Worm (Caenorhabditis elegans) whole organism, young adult: ENCODE measurements around the gene Y69E1A.5.

ENCODE experiments used
- B0261.1 ChIP-seq: sonication (generic microtip); optimal IDR thresholded peaks from 2 replicates; lab custom pipeline; 2016; ENCODE audit warnings: mild to moderate bottlenecking, missing genetic modification characterization, moderate library complexity, missing compliant biosample characterization
- D2030.7 ChIP-seq: fragments of 200-800 bp; sonication (Bioruptor generic); IDR thresholded peaks from 2 replicates; pipeline ENCODE4 v1.3.6; 2022; ENCODE audit warnings: missing genetic modification reagents, missing genetic modification characterization, missing compliant biosample characterization
- F39B2.1 ChIP-seq: fragments of 200-800 bp; sonication (Bioruptor generic); IDR thresholded peaks from 2 replicates; pipeline ENCODE4 v1.3.6; 2022; ENCODE audit warnings: missing genetic modification reagents, missing genetic modification characterization, missing compliant biosample characterization
- F55B11.4 ChIP-seq: sonication (generic microtip); optimal IDR thresholded peaks from 2 replicates; lab custom pipeline; 2016; ENCODE audit warnings: missing compliant biosample characterization, missing genetic modification characterization, borderline replicate concordance; ENCODE audit not compliant: insufficient read depth
- K11D2.4 ChIP-seq: fragments of 200-800 bp; sonication (Bioruptor generic); IDR thresholded peaks from 2 replicates; pipeline ENCODE4 v1.3.6; 2022; ENCODE audit warnings: missing genetic modification reagents, missing genetic modification characterization, missing compliant biosample characterization
- Y67H2A.10 ChIP-seq: fragments of 200-800 bp; sonication (Bioruptor generic); conservative IDR thresholded peaks from 2 replicates; pipeline ENCODE4 v1.3.6; 2022; ENCODE audit warnings: missing genetic modification reagents, missing genetic modification characterization, missing compliant biosample characterization
- akir-1 ChIP-seq: fragments of 200-800 bp; sonication (Bioruptor generic); optimal IDR thresholded peaks from 2 replicates; lab custom pipeline; 2018; ENCODE audit warnings: mild to moderate bottlenecking, missing genetic modification characterization, moderate library complexity, missing compliant biosample characterization
- ama-1 ChIP-seq, 3 experiments: fragments of 150-350 bp in 1 of 3; sonication (generic microtip) in 2 of 3; optimal IDR thresholded peaks; 2 replicates each; lab custom pipeline; 2014 to 2018; ENCODE audit warnings: missing biosample characterization in 2 of 3, missing genetic modification characterization in 2 of 3, missing genetic modification reagents in 2 of 3
- aptf-3 ChIP-seq: fragments of 200-800 bp; sonication (Bioruptor generic); IDR thresholded peaks from 2 replicates; pipeline ENCODE4 v1.3.6; 2022; ENCODE audit warnings: missing genetic modification characterization, missing compliant biosample characterization
- attf-5 ChIP-seq: fragments of 200-800 bp; sonication (Bioruptor generic); optimal IDR thresholded peaks from 2 replicates; lab custom pipeline; 2018; ENCODE audit warnings: mild to moderate bottlenecking, missing genetic modification characterization, missing compliant biosample characterization
- bed-2 ChIP-seq: fragments of 200-800 bp; sonication (Bioruptor generic); IDR thresholded peaks from 2 replicates; pipeline ENCODE4 v1.3.6; 2022; ENCODE audit warnings: missing genetic modification reagents, missing genetic modification characterization, missing compliant biosample characterization
- cebp-2 ChIP-seq: fragments of 200-800 bp; sonication (Bioruptor generic); IDR thresholded peaks from 2 replicates; pipeline ENCODE4 v1.3.6; 2022; ENCODE audit warnings: missing genetic modification characterization, missing compliant biosample characterization
- ceh-40 ChIP-seq: fragments of 200-800 bp; sonication (Bioruptor generic); IDR thresholded peaks from 2 replicates; pipeline ENCODE4 v1.3.6; 2022; ENCODE audit warnings: missing genetic modification characterization, missing compliant biosample characterization
- ceh-58 ChIP-seq: fragments of 200-800 bp; sonication (Bioruptor generic); IDR thresholded peaks from 2 replicates; pipeline ENCODE4 v1.3.6; 2022; ENCODE audit warnings: missing genetic modification characterization, missing compliant biosample characterization
- ceh-79 ChIP-seq: sonication (generic microtip); optimal IDR thresholded peaks from 2 replicates; lab custom pipeline; 2017; ENCODE audit warnings: mild to moderate bottlenecking, missing genetic modification characterization, missing compliant biosample characterization
- efl-1 ChIP-seq: fragments of 150-350 bp; optimal IDR thresholded peaks from 2 replicates; lab custom pipeline; 2014; ENCODE audit warnings: missing biosample characterization, missing genetic modification reagents, missing genetic modification characterization
- egl-18 ChIP-seq: fragments of 200-800 bp; sonication (Bioruptor generic); IDR thresholded peaks from 2 replicates; pipeline ENCODE4 v1.3.6; 2022; ENCODE audit warnings: missing genetic modification reagents, missing genetic modification characterization, missing compliant biosample characterization
- ets-4 ChIP-seq: fragments of 200-800 bp; sonication (Bioruptor generic); optimal IDR thresholded peaks from 2 replicates; lab custom pipeline; 2018; ENCODE audit warnings: mild to moderate bottlenecking, missing genetic modification characterization, missing compliant biosample characterization
- fkh-3 ChIP-seq: sonication (generic microtip); optimal IDR thresholded peaks from 2 replicates; lab custom pipeline; 2016; ENCODE audit warnings: mild to moderate bottlenecking, missing genetic modification characterization, missing compliant biosample characterization
- him-1 ChIP-seq: sonication (generic microtip); optimal IDR thresholded peaks from 2 replicates; lab custom pipeline; 2016; ENCODE audit warnings: missing genotype, missing genetic modification reagents, missing genetic modification characterization, missing compliant biosample characterization
- hmg-1.2 ChIP-seq: fragments of 200-800 bp; sonication (Bioruptor generic); IDR thresholded peaks from 2 replicates; pipeline ENCODE4 v1.3.6; 2022; ENCODE audit warnings: missing genetic modification reagents, missing genetic modification characterization, missing compliant biosample characterization
- hrde-1 ChIP-seq: sonication (generic microtip); optimal IDR thresholded peaks from 2 replicates; lab custom pipeline; 2016; ENCODE audit warnings: missing genetic modification characterization, mild to moderate bottlenecking, missing compliant biosample characterization, moderate library complexity, missing genotype, missing genetic modification reagents, borderline replicate concordance
- let-526 ChIP-seq: fragments of 200-800 bp; sonication (Bioruptor generic); IDR thresholded peaks from 2 replicates; pipeline ENCODE4 v1.3.6; 2022; ENCODE audit warnings: missing genetic modification reagents, missing genetic modification characterization, missing compliant biosample characterization
- let-607 ChIP-seq, 2 experiments: fragments of 200-800 bp in 1 of 2; sonication (Bioruptor generic) in 1 of 2; sonication (generic microtip) in 1 of 2; optimal IDR thresholded peaks; 2 replicates each; lab custom pipeline; 2016 to 2018; ENCODE audit warnings: mild to moderate bottlenecking in 2 of 2, missing compliant biosample characterization in 2 of 2, missing genetic modification characterization in 2 of 2, moderate library complexity in 2 of 2, missing genotype in 1 of 2
- lin-26 ChIP-seq: fragments of 200-800 bp; sonication (Bioruptor generic); IDR thresholded peaks from 2 replicates; pipeline ENCODE4 v1.3.6; 2022; ENCODE audit warnings: missing genetic modification reagents, missing genetic modification characterization, missing compliant biosample characterization
- lin-54 ChIP-seq: fragments of 200-800 bp; sonication (Bioruptor generic); optimal IDR thresholded peaks from 2 replicates; lab custom pipeline; 2018; ENCODE audit warnings: mild to moderate bottlenecking, missing genetic modification characterization, missing compliant biosample characterization
- lir-1 ChIP-seq: fragments of 200-800 bp; sonication (Bioruptor generic); conservative IDR thresholded peaks from 2 replicates; pipeline ENCODE4 v1.3.6; 2022; ENCODE audit warnings: missing genetic modification reagents, missing genetic modification characterization, missing compliant biosample characterization
- madf-6 ChIP-seq: fragments of 200-800 bp; sonication (Bioruptor generic); IDR thresholded peaks from 2 replicates; pipeline ENCODE4 v1.3.6; 2022; ENCODE audit warnings: missing genetic modification reagents, missing genetic modification characterization, missing compliant biosample characterization
- nfyb-1 ChIP-seq: fragments of 200-800 bp; sonication (Bioruptor generic); IDR thresholded peaks from 2 replicates; pipeline ENCODE4 v1.3.6; 2022; ENCODE audit warnings: missing genetic modification reagents, missing genetic modification characterization, missing compliant biosample characterization
- nhr-120 ChIP-seq: fragments of 200-800 bp; sonication (Bioruptor generic); IDR thresholded peaks from 2 replicates; pipeline ENCODE4 v1.3.6; 2022; ENCODE audit warnings: missing genetic modification characterization, missing compliant biosample characterization
- nhr-179 ChIP-seq: sonication (generic microtip); optimal IDR thresholded peaks from 2 replicates; lab custom pipeline; 2016; ENCODE audit warnings: mild to moderate bottlenecking, missing genetic modification characterization, missing compliant biosample characterization
- nhr-27 ChIP-seq: fragments of 200-800 bp; sonication (Bioruptor generic); optimal IDR thresholded peaks from 2 replicates; lab custom pipeline; 2018; ENCODE audit warnings: mild to moderate bottlenecking, missing genetic modification characterization, moderate library complexity, missing compliant biosample characterization
- nhr-80 ChIP-seq: sonication (generic microtip); optimal IDR thresholded peaks from 2 replicates; lab custom pipeline; 2016; ENCODE audit warnings: missing genetic modification characterization, missing compliant biosample characterization
- pbrm-1 ChIP-seq: fragments of 200-800 bp; sonication (Bioruptor generic); IDR thresholded peaks from 2 replicates; pipeline ENCODE4 v1.3.6; 2022; ENCODE audit warnings: missing genetic modification reagents, missing genetic modification characterization, missing compliant biosample characterization
- rec-8 ChIP-seq, 2 experiments: sonication (generic microtip); optimal IDR thresholded peaks; 2 replicates each; lab custom pipeline; 2016; ENCODE audit warnings: mild to moderate bottlenecking in 2 of 2, missing genetic modification characterization in 2 of 2, missing genetic modification reagents in 2 of 2, missing genotype in 2 of 2, missing biosample characterization in 1 of 2, missing compliant biosample characterization in 1 of 2, moderate library complexity in 1 of 2
- repo-1 ChIP-seq: sonication (generic microtip); optimal IDR thresholded peaks from 2 replicates; lab custom pipeline; 2017; ENCODE audit warnings: mild to moderate bottlenecking, missing genetic modification characterization, missing compliant biosample characterization
- rpc-1 ChIP-seq, 2 experiments: fragments of 150-350 bp in 1 of 2; sonication (generic microtip) in 1 of 2; optimal IDR thresholded peaks; 2 replicates each; lab custom pipeline; 2014 to 2018; ENCODE audit warnings: missing biosample characterization in 1 of 2, missing genetic modification characterization in 1 of 2, missing genetic modification reagents in 1 of 2, missing genotype in 1 of 2
- snpc-3.4 ChIP-seq: sonication (generic microtip); optimal IDR thresholded peaks from 2 replicates; lab custom pipeline; 2017; ENCODE audit warnings: missing genetic modification characterization, mild to moderate bottlenecking, missing compliant biosample characterization, antibody characterized with exemption, moderate library complexity, missing genotype, missing genetic modification reagents
- somi-1 ChIP-seq: fragments of 200-800 bp; sonication (Bioruptor generic); optimal IDR thresholded peaks from 2 replicates; lab custom pipeline; 2018; ENCODE audit warnings: mild to moderate bottlenecking, missing genetic modification characterization, missing compliant biosample characterization
- sptf-2 ChIP-seq: fragments of 200-800 bp; sonication (Bioruptor generic); optimal IDR thresholded peaks from 2 replicates; lab custom pipeline; 2018; ENCODE audit warnings: mild to moderate bottlenecking, missing genetic modification characterization, missing compliant biosample characterization
- tbp1 ChIP-seq: fragments of 200-800 bp; sonication (Bioruptor generic); optimal IDR thresholded peaks from 2 replicates; lab custom pipeline; 2018; ENCODE audit warnings: mild to moderate bottlenecking, missing genetic modification characterization, missing compliant biosample characterization
- tlf-1 ChIP-seq: fragments of 200-800 bp; sonication (Bioruptor generic); optimal IDR thresholded peaks from 2 replicates; lab custom pipeline; 2018; ENCODE audit warnings: mild to moderate bottlenecking, missing genetic modification characterization, missing compliant biosample characterization
- zfh-2 ChIP-seq: fragments of 200-800 bp; sonication (Bioruptor generic); conservative IDR thresholded peaks from 2 replicates; pipeline ENCODE4 v1.3.6; 2022; ENCODE audit warnings: missing genetic modification reagents, missing genetic modification characterization, missing compliant biosample characterization
- zim-3 ChIP-seq: sonication (generic microtip); optimal IDR thresholded peaks from 2 replicates; lab custom pipeline; 2017; ENCODE audit warnings: mild to moderate bottlenecking, missing genetic modification characterization, moderate library complexity, missing compliant biosample characterization
- ztf-25 ChIP-seq: fragments of 200-800 bp; sonication (Bioruptor generic); IDR thresholded peaks from 2 replicates; pipeline ENCODE4 v1.3.6; 2022; ENCODE audit warnings: missing genetic modification reagents, missing genetic modification characterization, missing compliant biosample characterization
- ztf-28 ChIP-seq: fragments of 200-800 bp; sonication (Bioruptor generic); IDR thresholded peaks from 2 replicates; pipeline ENCODE4 v1.3.6; 2022; ENCODE audit warnings: missing genetic modification reagents, missing genetic modification characterization, missing compliant biosample characterization
- ztf-3 ChIP-seq: fragments of 200-800 bp; sonication (Bioruptor generic); optimal IDR thresholded peaks from 2 replicates; lab custom pipeline; 2018; ENCODE audit warnings: mild to moderate bottlenecking, missing genetic modification characterization, missing compliant biosample characterization
- ztf-6 ChIP-seq: fragments of 200-800 bp; sonication (Bioruptor generic); IDR thresholded peaks from 2 replicates; pipeline ENCODE4 v1.3.6; 2022; ENCODE audit warnings: missing genetic modification reagents, missing genetic modification characterization, missing compliant biosample characterization

Gene Y69E1A.5

DNA sequence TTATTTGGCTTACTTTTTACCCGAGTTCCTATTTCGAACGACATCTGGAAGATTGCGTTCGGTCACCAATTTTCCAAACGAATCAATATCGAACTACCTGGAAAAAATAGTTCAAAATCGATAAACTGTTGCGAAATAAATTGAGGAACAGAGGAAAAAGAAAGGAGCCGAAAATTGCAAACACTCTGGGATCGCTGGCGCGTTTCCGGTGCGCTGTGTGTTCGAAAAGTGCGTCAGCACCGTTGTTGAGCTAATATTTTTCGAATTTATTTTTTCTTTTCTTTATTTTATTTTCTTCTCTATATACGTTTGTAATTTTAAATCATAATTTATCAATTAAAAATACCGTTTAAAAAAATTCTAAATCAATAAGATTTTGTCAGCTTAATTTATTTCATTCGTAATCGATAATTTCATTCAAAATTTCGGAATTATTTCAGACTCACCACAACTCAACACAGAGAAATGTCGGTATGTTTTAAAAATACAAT, 24.3 kb downstream of the Y69E1A.5 start, which contains the start of the genes dnc-1 and lsm-7 (continued):
- peak; percentile 64; the same call in 1 of the 2 replicates for TF ChIP-seq pbrm-1 (GFP tag; lab: Robert Waterston, UW)
- no peak for TF ChIP-seq repo-1
- no peak for TF ChIP-seq ceh-40 (GFP tag; lab: Robert Waterston, UW)
- peak; percentile 64; the same call in 1 of the 2 replicates for TF ChIP-seq madf-6 (GFP tag; lab: Robert Waterston, UW)
- TF ChIP-seq Y67H2A.10 (GFP tag; lab: Robert Waterston, UW) = 0 out of 2 replicates have a peak, but pooled peaks have one; percentile 34
- TF ChIP-seq sptf-2 (GFP tag; lab: Kevin White, UChicago) = no peak
- no peak for TF ChIP-seq aptf-3 (GFP tag; lab: Robert Waterston, UW)
- TF ChIP-seq ceh-58 (GFP tag; lab: Robert Waterston, UW) = no peak
- no peak for TF ChIP-seq ztf-6 (GFP tag; lab: Robert Waterston, UW)
- no peak for TF ChIP-seq ztf-28 (GFP tag; lab: Robert Waterston, UW)
- TF ChIP-seq ztf-3 (GFP tag; lab: Kevin White, UChicago) = no peak
- TF ChIP-seq somi-1 (GFP tag; lab: Kevin White, UChicago) = peak; percentile 52
- no peak for TF ChIP-seq let-526
- TF ChIP-seq nhr-80 (tag; lab: Kevin White, UChicago) = peak; percentile 67
- peak; percentile 59; the same call in 1 of the 2 replicates for TF ChIP-seq lin-26
- TF ChIP-seq let-607 (tag; optimal IDR thresholded peaks at IDR 0.05; lab: Kevin White, UChicago) = peak; percentile 19 to 25
- TF ChIP-seq hrde-1 (tag; lab: Kevin White, UChicago) = no peak
- no peak for TF ChIP-seq B0261.1 (tag; lab: Kevin White, UChicago)
- no peak for TF ChIP-seq ceh-79 (tag; lab: Kevin White, UChicago)
- peak; percentile 68 for TF ChIP-seq K11D2.4 (GFP tag; lab: Robert Waterston, UW)
- TF ChIP-seq rpc-1 (optimal IDR thresholded peaks at IDR 0.05; lab: Kevin White, UChicago) = no peak
- no peak for TF ChIP-seq rpc-1 (tag; optimal IDR thresholded peaks at IDR 0.05; lab: Kevin White, UChicago)
- TF ChIP-seq nhr-120 (GFP tag; lab: Robert Waterston, UW) = no peak
- TF ChIP-seq nfyb-1 (GFP tag; lab: Robert Waterston, UW) = peak; percentile 56
- no peak for TF ChIP-seq fkh-3
- no peak for TF ChIP-seq F39B2.1 (GFP tag; lab: Robert Waterston, UW)
- no peak for TF ChIP-seq cebp-2 (GFP tag; lab: Robert Waterston, UW)
- TF ChIP-seq D2030.7 (GFP tag; lab: Robert Waterston, UW) = no peak
- TF ChIP-seq attf-5 = peak; percentile 96
- no peak for TF ChIP-seq snpc-3.4 (tag; lab: Kevin White, UChicago)
- peak; percentile 58; the same call in 1 of the 2 replicates for TF ChIP-seq zfh-2 (GFP tag; lab: Robert Waterston, UW)
- TF ChIP-seq rec-8 (tag; optimal IDR thresholded peaks at IDR 0.05; lab: Kevin White, UChicago) = no peak
- TF ChIP-seq tbp1 = peak; percentile 51
- no peak for TF ChIP-seq lir-1
- TF ChIP-seq ets-4 (GFP tag; lab: Kevin White, UChicago) = no peak
- TF ChIP-seq egl-18 = no peak
- TF ChIP-seq bed-2 (GFP tag; lab: Robert Waterston, UW) = no peak
- TF ChIP-seq him-1 (tag; lab: Kevin White, UChicago) = no peak
- TF ChIP-seq akir-1 (GFP tag; lab: Kevin White, UChicago) = no peak
- no peak for TF ChIP-seq ztf-25
- peak; percentile 20 for TF ChIP-seq tlf-1
- no peak for TF ChIP-seq nhr-27
- TF ChIP-seq lin-54 (GFP tag; lab: Kevin White, UChicago) = peak; percentile 77
- no peak for TF ChIP-seq efl-1 (GFP tag; lab: Kevin White, UChicago)
- no peak for TF ChIP-seq zim-3 (tag; lab: Kevin White, UChicago)
- TF ChIP-seq nhr-179 = no peak
- TF ChIP-seq F55B11.4 (tag; lab: Kevin White, UChicago) = no peak
- TF ChIP-seq hmg-1.2 (GFP tag; lab: Robert Waterston, UW) = no peak
- TF ChIP-seq ama-1 (optimal IDR thresholded peaks at IDR 0.05; lab: Kevin White, UChicago) = no peak
- TF ChIP-seq ama-1 (GFP tag; optimal IDR thresholded peaks at IDR 0.05; lab: Kevin White, UChicago) = peak in 1 of 2 experiments; percentile 22
